Worm (Caenorhabditis elegans) whole organism, early embryonic: Measurements from ENCODE around the gene Y39G8B.2.

Experiments
- B0310.2 ChIP-seq: sonication (generic microtip); optimal IDR thresholded peaks from 2 replicates; lab custom pipeline; 2016; ENCODE audit warnings: mild to moderate bottlenecking, missing genetic modification characterization, missing compliant biosample characterization
- F13C5.2 ChIP-seq: sonication (generic microtip); optimal IDR thresholded peaks from 2 replicates; lab custom pipeline; 2017; ENCODE audit warnings: mild to moderate bottlenecking, missing genetic modification characterization, inconsistent platforms, missing compliant biosample characterization
- aly-1 ChIP-seq: sonication (generic microtip); optimal IDR thresholded peaks from 2 replicates; lab custom pipeline; 2016; ENCODE audit warnings: missing genetic modification characterization, missing compliant biosample characterization
- ama-1 ChIP-seq: fragments of 150-350 bp; optimal IDR thresholded peaks from 2 replicates; lab custom pipeline; 2014
- ceh-13 ChIP-seq: fragments of 200-800 bp; sonication (Bioruptor generic); optimal IDR thresholded peaks from 2 replicates; lab custom pipeline; 2018; ENCODE audit warnings: mild to moderate bottlenecking, missing genetic modification characterization, missing compliant biosample characterization
- ceh-36 ChIP-seq: sonication (generic microtip); optimal IDR thresholded peaks from 2 replicates; lab custom pipeline; 2016; ENCODE audit warnings: missing genetic modification characterization, inconsistent platforms, missing compliant biosample characterization
- ets-7 ChIP-seq: sonication (generic microtip); optimal IDR thresholded peaks from 2 replicates; lab custom pipeline; 2016; ENCODE audit warnings: missing genotype, missing genetic modification characterization, missing compliant biosample characterization
- flt-1 ChIP-seq: fragments of 200-800 bp; sonication (Bioruptor generic); IDR thresholded peaks from 2 replicates; pipeline ENCODE4 v1.3.6; 2022; ENCODE audit warnings: missing genetic modification characterization, missing compliant biosample characterization
- hmbx-1 ChIP-seq: sonication (generic microtip); optimal IDR thresholded peaks from 2 replicates; lab custom pipeline; 2016; ENCODE audit warnings: mild to moderate bottlenecking, missing genetic modification characterization, missing compliant biosample characterization
- hmg-4 ChIP-seq: fragments of 200-800 bp; sonication (Bioruptor generic); optimal IDR thresholded peaks from 2 replicates; lab custom pipeline; 2018; ENCODE audit warnings: mild to moderate bottlenecking, missing genetic modification characterization, missing compliant biosample characterization
- hnd-1 ChIP-seq: sonication (generic microtip); optimal IDR thresholded peaks from 2 replicates; lab custom pipeline; 2016; ENCODE audit warnings: missing genetic modification characterization, missing compliant biosample characterization
- pes-1 ChIP-seq: fragments of 200-800 bp; sonication (Bioruptor generic); IDR thresholded peaks from 2 replicates; pipeline ENCODE4 v1.3.6; 2022; ENCODE audit warnings: missing genetic modification reagents, missing genetic modification characterization, missing compliant biosample characterization
- scrt-1 ChIP-seq: fragments of 200-800 bp; sonication (Bioruptor generic); IDR thresholded peaks from 2 replicates; pipeline ENCODE4 v1.3.6; 2022; ENCODE audit warnings: missing genetic modification characterization, missing compliant biosample characterization
- sea-1 ChIP-seq: fragments of 200-800 bp; sonication (Bioruptor generic); conservative IDR thresholded peaks from 2 replicates; pipeline ENCODE4 v1.3.6; 2022; ENCODE audit warnings: missing genetic modification characterization, missing compliant biosample characterization
- tbx-11 ChIP-seq: fragments of 200-800 bp; sonication (Bioruptor generic); IDR thresholded peaks from 2 replicates; pipeline ENCODE4 v1.3.6; 2022; ENCODE audit warnings: missing genetic modification characterization, missing compliant biosample characterization
- tbx-37 ChIP-seq: fragments of 200-800 bp; sonication (Bioruptor generic); conservative IDR thresholded peaks from 2 replicates; pipeline ENCODE4 v1.3.6; 2022; ENCODE audit warnings: missing genetic modification reagents, missing genetic modification characterization, missing compliant biosample characterization
- tra-4 ChIP-seq: sonication (generic microtip); optimal IDR thresholded peaks from 2 replicates; lab custom pipeline; 2017; ENCODE audit warnings: missing genetic modification characterization, missing compliant biosample characterization

Gene Y39G8B.2

ce11 chrII:13972199-13972598, 3.8 kb downstream of the Y39G8B.2 start:
- TF ChIP-seq tbx-11 (GFP tag; lab: Robert Waterston, UW) = no peak
- TF ChIP-seq tra-4 (tag; lab: Kevin White, UChicago) = no peak
- no peak for TF ChIP-seq sea-1 (GFP tag; lab: Robert Waterston, UW)
- no peak for TF ChIP-seq F13C5.2 (tag; lab: Kevin White, UChicago)
- TF ChIP-seq ama-1 (lab: Kevin White, UChicago) = no peak
- no peak for TF ChIP-seq tbx-37 (GFP tag; lab: Robert Waterston, UW)
- no peak for TF ChIP-seq aly-1
- no peak for TF ChIP-seq ceh-36
- TF ChIP-seq scrt-1 (GFP tag; lab: Robert Waterston, UW) = no peak
- no peak for TF ChIP-seq hmbx-1 (tag; lab: Kevin White, UChicago)
- no peak for TF ChIP-seq B0310.2 (tag; lab: Kevin White, UChicago)
- no peak for TF ChIP-seq hnd-1 (tag; lab: Kevin White, UChicago)
- no peak for TF ChIP-seq flt-1
- no peak for TF ChIP-seq hmg-4 (GFP tag; lab: Kevin White, UChicago)
- TF ChIP-seq ets-7 = no peak
- TF ChIP-seq ceh-13 = no peak
- TF ChIP-seq pes-1 (GFP tag; lab: Robert Waterston, UW) = no peak

- TF ChIP-seq hmbx-1 (tag; lab: Kevin White, UChicago) = no peak
Observed at ce11 chrII:13968979-13969378, 7.0 kb downstream of the Y39G8B.2 start, which contains the start of gene sre-43. Gene sre-43 (minus strand): TSS chrII:13969079.

- TF ChIP-seq aly-1 = no peak
- TF ChIP-seq pes-1 (GFP tag; lab: Robert Waterston, UW) = no peak
- TF ChIP-seq hnd-1 (tag; lab: Kevin White, UChicago) = no peak
- TF ChIP-seq scrt-1 (GFP tag; lab: Robert Waterston, UW) = no peak
- no peak for TF ChIP-seq ceh-36
- no peak for TF ChIP-seq sea-1 (GFP tag; lab: Robert Waterston, UW)
- no peak for TF ChIP-seq flt-1
- TF ChIP-seq hmg-4 (GFP tag; lab: Kevin White, UChicago) = no peak
- TF ChIP-seq tra-4 (tag; lab: Kevin White, UChicago) = no peak
Observed at ce11 chrII:13966242-13966641, 9.8 kb downstream of the Y39G8B.2 start, which contains the start of gene W07G1.7. Gene W07G1.7 (minus strand): TSS chrII:13966342.

ce11 chrII:13964325-13964724, 11.7 kb downstream of the Y39G8B.2 start:
- TF ChIP-seq sea-1 (GFP tag; lab: Robert Waterston, UW) (no peak), F13C5.2 (tag; lab: Kevin White, UChicago) (no peak)

DNA sequence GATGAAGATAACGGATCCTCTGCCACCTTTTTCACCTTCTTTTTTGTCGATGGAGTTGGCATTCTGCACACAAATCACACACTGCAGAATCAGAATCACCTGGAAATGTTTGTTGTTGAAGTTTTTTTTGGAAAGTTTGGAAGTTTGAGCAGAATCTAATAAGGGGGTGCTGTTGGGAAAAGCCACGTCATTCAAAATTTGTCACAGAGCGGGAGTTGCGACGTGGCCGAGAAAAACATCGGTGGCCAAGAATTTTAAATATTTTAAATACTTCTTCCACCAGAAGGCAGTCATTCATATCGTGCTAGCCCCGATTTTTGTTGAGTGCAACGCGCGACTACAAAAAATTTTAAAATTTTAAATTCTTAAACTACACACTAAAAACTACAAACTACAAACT, 13.7 kb downstream of the Y39G8B.2 start, which contains the start of gene rpi-1:
Gene rpi-1 (minus strand): TSS at position 101 of the 400 bp plus-strand sequence.
- no peak for TF ChIP-seq ceh-13

- TF ChIP-seq hmg-4 (GFP tag; lab: Kevin White, UChicago) = no peak
- TF ChIP-seq pes-1 (GFP tag; lab: Robert Waterston, UW) = no peak
- no peak for TF ChIP-seq F13C5.2 (tag; lab: Kevin White, UChicago)
- no peak for TF ChIP-seq scrt-1 (GFP tag; lab: Robert Waterston, UW)
- no peak for TF ChIP-seq hmbx-1 (tag; lab: Kevin White, UChicago)
- no peak for TF ChIP-seq ets-7
- no peak for TF ChIP-seq B0310.2 (tag; lab: Kevin White, UChicago)
- TF ChIP-seq sea-1 (GFP tag; lab: Robert Waterston, UW) = no peak
- TF ChIP-seq hnd-1 (tag; lab: Kevin White, UChicago) = no peak
- TF ChIP-seq ceh-13 = no peak
- TF ChIP-seq tra-4 (tag; lab: Kevin White, UChicago) = no peak
- TF ChIP-seq tbx-11 (GFP tag; lab: Robert Waterston, UW) = no peak
- no peak for TF ChIP-seq aly-1
- no peak for TF ChIP-seq ama-1 (lab: Kevin White, UChicago)
- no peak for TF ChIP-seq tbx-37 (GFP tag; lab: Robert Waterston, UW)
- TF ChIP-seq flt-1 = no peak
Observed at ce11 chrII:13961567-13961966, 14.5 kb downstream of the Y39G8B.2 start.

- TF ChIP-seq pes-1 (GFP tag; lab: Robert Waterston, UW) = no peak
- no peak for TF ChIP-seq scrt-1 (GFP tag; lab: Robert Waterston, UW)
- TF ChIP-seq tbx-11 (GFP tag; lab: Robert Waterston, UW) = no peak
- TF ChIP-seq ceh-13 = no peak
- no peak for TF ChIP-seq hmbx-1 (tag; lab: Kevin White, UChicago)
- no peak for TF ChIP-seq hmg-4 (GFP tag; lab: Kevin White, UChicago)
- TF ChIP-seq ama-1 (lab: Kevin White, UChicago) = no peak
- no peak for TF ChIP-seq flt-1
- no peak for TF ChIP-seq tbx-37 (GFP tag; lab: Robert Waterston, UW)
- TF ChIP-seq tra-4 (tag; lab: Kevin White, UChicago) = no peak
- TF ChIP-seq hnd-1 (tag; lab: Kevin White, UChicago) = no peak
- no peak for TF ChIP-seq F13C5.2 (tag; lab: Kevin White, UChicago)
- no peak for TF ChIP-seq ets-7
- no peak for TF ChIP-seq sea-1 (GFP tag; lab: Robert Waterston, UW)
Observed at ce11 chrII:13958359-13958758, 17.7 kb downstream of the Y39G8B.2 start.

- no peak for TF ChIP-seq flt-1
- TF ChIP-seq tra-4 (tag; lab: Kevin White, UChicago) = no peak
- TF ChIP-seq ets-7 = no peak
- TF ChIP-seq tbx-37 (GFP tag; lab: Robert Waterston, UW) = no peak
- no peak for TF ChIP-seq tbx-11 (GFP tag; lab: Robert Waterston, UW)
Observed at ce11 chrII:13957437-13957836, 18.6 kb downstream of the Y39G8B.2 start, which contains the start of gene zip-3. Gene zip-3 (minus strand): TSS chrII:13957457.
